Worm (Caenorhabditis elegans) whole organism, L4 larva: ENCODE measurements around the gene Y17G9B.11.
"Not testable (repeated sequence)": the region's sequence is repeated elsewhere in the genome, so short reads cannot be mapped to it uniquely, and the experiment has no call there.

Experiments used
- D1046.2 ChIP-seq: fragments of 200-800 bp; sonication (Bioruptor generic); IDR thresholded peaks from 2 replicates; pipeline ENCODE4 v1.3.6; 2022; ENCODE audit warnings: missing genetic modification characterization, missing compliant biosample characterization
- F26F4.8 ChIP-seq: fragments of 200-800 bp; sonication (Bioruptor generic); conservative IDR thresholded peaks from 2 replicates; pipeline ENCODE4 v1.3.6; 2022; ENCODE audit warnings: missing genetic modification characterization, missing compliant biosample characterization
- F37D6.2 ChIP-seq: sonication (generic microtip); optimal IDR thresholded peaks from 2 replicates; lab custom pipeline; 2016; ENCODE audit warnings: mild to moderate bottlenecking, missing genetic modification characterization, missing compliant biosample characterization
- F49E8.2 ChIP-seq: sonication (generic microtip); optimal IDR thresholded peaks from 2 replicates; lab custom pipeline; 2016; ENCODE audit warnings: missing compliant biosample characterization, mild to moderate bottlenecking, missing genetic modification characterization, borderline replicate concordance
- T26A8.4 ChIP-seq: fragments of 200-800 bp; sonication (Bioruptor generic); IDR thresholded peaks from 2 replicates; pipeline ENCODE4 v1.3.6; 2022; ENCODE audit warnings: missing genetic modification characterization, missing compliant biosample characterization
- Y48G9A.11 ChIP-seq: fragments of 200-800 bp; sonication (Bioruptor generic); IDR thresholded peaks from 2 replicates; pipeline ENCODE4 v1.3.6; 2022; ENCODE audit warnings: missing genetic modification reagents, missing genetic modification characterization, missing compliant biosample characterization
- Y75B8A.6 ChIP-seq: fragments of 200-800 bp; sonication (Bioruptor generic); IDR thresholded peaks from 2 replicates; pipeline ENCODE4 v1.3.6; 2022; ENCODE audit warnings: missing genetic modification reagents, missing genetic modification characterization, missing compliant biosample characterization
- arid-1 ChIP-seq: fragments of 200-800 bp; sonication (Bioruptor generic); conservative IDR thresholded peaks from 2 replicates; pipeline ENCODE4 v1.3.6; 2022; ENCODE audit warnings: missing genetic modification reagents, missing genetic modification characterization, missing compliant biosample characterization
- ceh-44 ChIP-seq: fragments of 200-800 bp; sonication (Bioruptor generic); IDR thresholded peaks from 2 replicates; pipeline ENCODE4 v1.3.6; 2022; ENCODE audit warnings: missing genetic modification reagents, missing genetic modification characterization, missing compliant biosample characterization
- ctbp-1 ChIP-seq: fragments of 200-800 bp; sonication (Bioruptor generic); IDR thresholded peaks from 2 replicates; pipeline ENCODE4 v1.3.6; 2022; ENCODE audit warnings: missing genetic modification reagents, missing genetic modification characterization, missing compliant biosample characterization
- daf-16 ChIP-seq, 3 experiments: sonication (generic microtip); optimal IDR thresholded peaks; 2 replicates each; lab custom pipeline; 2016 to 2017; ENCODE audit warnings: missing genetic modification characterization in 3 of 3, missing genetic modification reagents in 3 of 3, mild to moderate bottlenecking in 2 of 3, missing compliant biosample characterization in 2 of 3, missing biosample characterization in 1 of 3, moderate library complexity in 1 of 3
- daf-19 ChIP-seq: fragments of 200-800 bp; sonication (Bioruptor generic); conservative IDR thresholded peaks from 2 replicates; pipeline ENCODE4 v1.3.6; 2022; ENCODE audit warnings: missing genetic modification characterization, missing compliant biosample characterization
- daf-8 ChIP-seq: fragments of 200-800 bp; sonication (Bioruptor generic); IDR thresholded peaks from 2 replicates; pipeline ENCODE4 v1.3.6; 2022; ENCODE audit warnings: missing genetic modification characterization, missing compliant biosample characterization
- lin-15B ChIP-seq: fragments of 150-350 bp; sonication (generic microtip); optimal IDR thresholded peaks from 3 replicates; lab custom pipeline; 2014; ENCODE audit warnings: missing biosample characterization, missing genetic modification characterization
- lin-29 ChIP-seq: fragments of 200-800 bp; sonication (Bioruptor generic); IDR thresholded peaks from 2 replicates; pipeline ENCODE4 v1.3.6; 2022; ENCODE audit warnings: missing genetic modification reagents, missing genetic modification characterization, missing compliant biosample characterization
- lin-38 ChIP-seq: fragments of 200-800 bp; sonication (Bioruptor generic); IDR thresholded peaks from 2 replicates; pipeline ENCODE4 v1.3.6; 2022; ENCODE audit warnings: missing genetic modification reagents, missing genetic modification characterization, missing compliant biosample characterization
- lir-3 ChIP-seq: sonication (generic microtip); optimal IDR thresholded peaks from 2 replicates; lab custom pipeline; 2016; ENCODE audit warnings: mild to moderate bottlenecking, missing genetic modification characterization, missing compliant biosample characterization
- lsy-2 ChIP-seq, 2 experiments: fragments of 150-350 bp in 1 of 2; sonication (generic microtip) in 1 of 2; optimal IDR thresholded peaks; 2 replicates each; lab custom pipeline; 2014 to 2017; ENCODE audit warnings: missing biosample characterization in 2 of 2, missing genetic modification characterization in 2 of 2
- madf-5 ChIP-seq, 2 experiments: fragments of 200-800 bp; sonication (Bioruptor generic); IDR thresholded peaks; 2 replicates each; pipeline ENCODE4 v1.3.6; 2022; ENCODE audit warnings: missing compliant biosample characterization in 2 of 2, missing genetic modification characterization in 2 of 2
- madf-9 ChIP-seq: fragments of 200-800 bp; sonication (Bioruptor generic); conservative IDR thresholded peaks from 2 replicates; pipeline ENCODE4 v1.3.6; 2022; ENCODE audit warnings: missing genetic modification reagents, missing genetic modification characterization, missing compliant biosample characterization
- mdt-29 ChIP-seq: fragments of 200-800 bp; sonication (Bioruptor generic); IDR thresholded peaks from 2 replicates; pipeline ENCODE4 v1.3.6; 2022; ENCODE audit warnings: missing genetic modification reagents, missing genetic modification characterization, missing compliant biosample characterization
- mes-2 ChIP-seq: sonication (generic microtip); optimal IDR thresholded peaks from 2 replicates; lab custom pipeline; 2016; ENCODE audit warnings: missing genotype, mild to moderate bottlenecking, missing genetic modification characterization, missing compliant biosample characterization; ENCODE audit not compliant: poor library complexity, severe bottlenecking
- mxl-3 ChIP-seq: fragments of 200-800 bp; sonication (Bioruptor generic); optimal IDR thresholded peaks from 2 replicates; lab custom pipeline; 2018; ENCODE audit warnings: mild to moderate bottlenecking, missing genetic modification characterization, missing compliant biosample characterization
- nhr-102 ChIP-seq: sonication (generic microtip); optimal IDR thresholded peaks from 2 replicates; lab custom pipeline; 2016; ENCODE audit warnings: mild to moderate bottlenecking, missing genetic modification characterization, moderate library complexity, missing compliant biosample characterization
- nhr-11 ChIP-seq: fragments of 150-350 bp; optimal IDR thresholded peaks from 2 replicates; lab custom pipeline; 2014; ENCODE audit warnings: missing biosample characterization, missing genetic modification characterization
- nhr-237 ChIP-seq: sonication (generic microtip); optimal IDR thresholded peaks from 2 replicates; lab custom pipeline; 2017; ENCODE audit warnings: missing biosample characterization, missing genetic modification characterization
- nhr-28 ChIP-seq: fragments of 150-350 bp; optimal IDR thresholded peaks from 2 replicates; lab custom pipeline; 2014; ENCODE audit warnings: missing biosample characterization, missing genetic modification characterization
- nhr-41 ChIP-seq: fragments of 200-800 bp; sonication (Bioruptor generic); IDR thresholded peaks from 2 replicates; pipeline ENCODE4 v1.3.6; 2022; ENCODE audit warnings: missing genetic modification reagents, missing genetic modification characterization, missing compliant biosample characterization
- nhr-48 ChIP-seq: sonication (generic microtip); optimal IDR thresholded peaks from 2 replicates; lab custom pipeline; 2016; ENCODE audit warnings: mild to moderate bottlenecking, missing genetic modification characterization, missing compliant biosample characterization
- pha-4 ChIP-seq, 2 experiments: fragments of 150-350 bp in 1 of 2; fragments of 200-800 bp in 1 of 2; sonication (Bioruptor generic) in 1 of 2; IDR thresholded peaks in 1 of 2; optimal IDR thresholded peaks in 1 of 2; 2 replicates each; pipeline versions ENCODE4 v1.3.6 to Lab custom; 2014 to 2022; ENCODE audit warnings: missing genetic modification characterization in 2 of 2, missing genetic modification reagents in 2 of 2, missing biosample characterization in 1 of 2, missing compliant biosample characterization in 1 of 2
- php-3 ChIP-seq: fragments of 200-800 bp; sonication (Bioruptor generic); IDR thresholded peaks from 2 replicates; pipeline ENCODE4 v1.3.6; 2022; ENCODE audit warnings: missing genetic modification reagents, missing genetic modification characterization, missing compliant biosample characterization
- rbr-2 ChIP-seq: sonication (generic microtip); optimal IDR thresholded peaks from 2 replicates; lab custom pipeline; 2016; ENCODE audit warnings: missing genotype, missing genetic modification characterization, missing compliant biosample characterization
- saeg-2 ChIP-seq: fragments of 200-800 bp; sonication (Bioruptor generic); IDR thresholded peaks from 2 replicates; pipeline ENCODE4 v1.3.6; 2022; ENCODE audit warnings: missing genetic modification reagents, missing genetic modification characterization, missing compliant biosample characterization
- sdz-12 ChIP-seq: fragments of 200-800 bp; sonication (Bioruptor generic); optimal IDR thresholded peaks from 2 replicates; lab custom pipeline; 2018; ENCODE audit warnings: mild to moderate bottlenecking, missing genetic modification characterization, missing compliant biosample characterization
- snpc-1.2 ChIP-seq: fragments of 200-800 bp; sonication (Bioruptor generic); IDR thresholded peaks from 2 replicates; pipeline ENCODE4 v1.3.6; 2022; ENCODE audit warnings: missing genetic modification reagents, missing genetic modification characterization, missing compliant biosample characterization
- spr-1 ChIP-seq: sonication (generic microtip); optimal IDR thresholded peaks from 2 replicates; lab custom pipeline; 2016; ENCODE audit warnings: mild to moderate bottlenecking, missing genetic modification characterization, missing compliant biosample characterization
- tag-97 ChIP-seq: fragments of 200-800 bp; sonication (Bioruptor generic); IDR thresholded peaks from 2 replicates; pipeline ENCODE4 v1.3.6; 2022; ENCODE audit warnings: missing genetic modification characterization, missing compliant biosample characterization
- tra-1 ChIP-seq: fragments of 200-800 bp; sonication (Bioruptor generic); IDR thresholded peaks from 2 replicates; pipeline ENCODE4 v1.3.6; 2022; ENCODE audit warnings: missing genetic modification reagents, missing genetic modification characterization, missing compliant biosample characterization
- unc-130 ChIP-seq: sonication (generic microtip); optimal IDR thresholded peaks from 2 replicates; lab custom pipeline; 2016; ENCODE audit warnings: missing genetic modification reagents, missing genetic modification characterization, missing compliant biosample characterization
- unc-62 ChIP-seq, 3 experiments: fragments of 150-350 bp in 1 of 3; sonication (generic microtip); optimal IDR thresholded peaks in 2 of 3; peaks in 1 of 3; 1 replicate in 1 of 3; 2 replicates in 2 of 3; lab custom pipeline; 2014 to 2017; ENCODE audit warnings: missing biosample characterization in 3 of 3, missing genetic modification characterization in 3 of 3, missing genetic modification reagents in 3 of 3, missing genotype in 1 of 3
- zfp-2 ChIP-seq: sonication (generic microtip); optimal IDR thresholded peaks from 2 replicates; lab custom pipeline; 2016; ENCODE audit warnings: mild to moderate bottlenecking, missing genetic modification characterization, missing compliant biosample characterization
- zip-11 ChIP-seq: fragments of 200-800 bp; sonication (Bioruptor generic); IDR thresholded peaks from 2 replicates; pipeline ENCODE4 v1.3.6; 2022; ENCODE audit warnings: missing genetic modification characterization, missing compliant biosample characterization
- zip-2 ChIP-seq: fragments of 150-350 bp; optimal IDR thresholded peaks from 2 replicates; lab custom pipeline; 2014; ENCODE audit warnings: missing biosample characterization, missing genetic modification characterization

The Y17G9B.11 gene

DNA sequence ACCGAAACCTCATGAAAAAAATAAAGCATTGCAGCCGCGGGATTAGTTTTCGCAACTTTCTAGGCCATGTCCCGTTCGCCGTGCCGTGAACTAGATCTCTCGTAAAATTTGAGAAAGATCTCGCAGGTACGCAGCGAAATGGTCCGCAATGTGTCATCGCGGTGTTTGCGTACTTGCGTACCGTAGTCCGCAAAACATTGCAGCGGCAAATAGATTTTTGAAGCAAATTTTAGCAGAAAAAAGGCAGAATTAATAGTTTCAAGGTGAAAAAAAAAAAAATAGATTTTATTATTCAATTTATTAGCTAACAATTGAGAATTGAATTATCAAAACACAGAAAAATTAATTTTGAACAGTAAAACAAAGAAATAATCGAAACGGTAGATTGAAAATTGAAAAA, 28.5 kb upstream of the Y17G9B.11 start (continued):
- TF ChIP-seq saeg-2 (GFP tag; lab: Robert Waterston, UW) (peak; percentile 98), madf-9 (GFP tag; lab: Robert Waterston, UW) (peak; percentile 100), lin-15B (tag; lab: Kevin White, UChicago) (peak; percentile 62), unc-130 (GFP tag; lab: Kevin White, UChicago) (peak; percentile 86), zip-11 (GFP tag; lab: Robert Waterston, UW) (peak; percentile 72; the same call in 1 of the 2 replicates), nhr-11 (tag; lab: Kevin White, UChicago) (peak; percentile 72), ceh-44 (GFP tag; lab: Robert Waterston, UW) (peak; percentile 99), daf-8 (GFP tag; lab: Robert Waterston, UW) (peak; percentile 99), pha-4 (GFP tag; IDR thresholded peaks at IDR 0.05; lab: Robert Waterston, UW) (peak; percentile 99), nhr-237 (tag; lab: Kevin White, UChicago) (peak; percentile 55), mdt-29 (peak; percentile 98), rbr-2 (tag; lab: Kevin White, UChicago) (peak; percentile 98), madf-5 (GFP tag; IDR thresholded peaks at IDR 0.05; lab: Robert Waterston, UW) (peak; percentile 93 to 100), zip-2 (tag; lab: Kevin White, UChicago) (peak; percentile 29), mes-2 (tag; lab: Kevin White, UChicago) (peak; percentile 92), lsy-2 (tag; optimal IDR thresholded peaks at IDR 0.05; lab: Kevin White, UChicago) (peak; percentile 97 to 98), snpc-1.2 (peak; percentile 93), ctbp-1 (GFP tag; lab: Robert Waterston, UW) (peak; percentile 99), T26A8.4 (GFP tag; lab: Robert Waterston, UW) (peak; percentile 99), daf-16 (GFP tag; optimal IDR thresholded peaks at IDR 0.05; lab: Kevin White, UChicago) (peak; percentile 31 to 83), nhr-102 (tag; lab: Kevin White, UChicago) (peak; percentile 96), F49E8.2 (tag; lab: Kevin White, UChicago) (peak; percentile 0), lir-3 (tag; lab: Kevin White, UChicago) (peak; percentile 60), sdz-12 (peak; percentile 1), lin-29 (GFP tag; lab: Robert Waterston, UW) (peak; percentile 100), arid-1 (GFP tag; lab: Robert Waterston, UW) (peak; percentile 96), tag-97 (GFP tag; lab: Robert Waterston, UW) (peak; percentile 98), D1046.2 (GFP tag; lab: Robert Waterston, UW) (peak; percentile 99), F37D6.2 (tag; lab: Kevin White, UChicago) (peak; percentile 94), daf-19 (GFP tag; lab: Robert Waterston, UW) (peak; percentile 100), F26F4.8 (GFP tag; lab: Robert Waterston, UW) (0 out of 2 replicates have a peak, but pooled peaks have one; percentile 33), nhr-28 (tag; lab: Kevin White, UChicago) (peak; percentile 41), tra-1 (GFP tag; lab: Robert Waterston, UW) (peak; percentile 100), nhr-41 (GFP tag; lab: Robert Waterston, UW) (peak; percentile 95), php-3 (GFP tag; lab: Robert Waterston, UW) (peak; percentile 100), zfp-2 (peak; percentile 90), mxl-3 (GFP tag; lab: Kevin White, UChicago) (peak; percentile 75), Y48G9A.11 (GFP tag; lab: Robert Waterston, UW) (peak; percentile 96), spr-1 (peak; percentile 88), lin-38 (peak; percentile 100), Y75B8A.6 (GFP tag; lab: Robert Waterston, UW) (peak; percentile 99), unc-62 (GFP tag; optimal IDR thresholded peaks at IDR 0.05 in 1 of 2; lab: Kevin White, UChicago) (peak in 1 of 2 experiments; percentile 84), nhr-48 (tag; lab: Kevin White, UChicago) (peak; percentile 84)
- not testable (repeated sequence) for TF ChIP-seq pha-4, daf-16, unc-62 (tag; optimal IDR thresholded peaks at IDR 0.05; lab: Kevin White, UChicago)
